Worm (Caenorhabditis elegans): ENCODE data around the gene efhd-1.

efhd-1 gene

DNA sequence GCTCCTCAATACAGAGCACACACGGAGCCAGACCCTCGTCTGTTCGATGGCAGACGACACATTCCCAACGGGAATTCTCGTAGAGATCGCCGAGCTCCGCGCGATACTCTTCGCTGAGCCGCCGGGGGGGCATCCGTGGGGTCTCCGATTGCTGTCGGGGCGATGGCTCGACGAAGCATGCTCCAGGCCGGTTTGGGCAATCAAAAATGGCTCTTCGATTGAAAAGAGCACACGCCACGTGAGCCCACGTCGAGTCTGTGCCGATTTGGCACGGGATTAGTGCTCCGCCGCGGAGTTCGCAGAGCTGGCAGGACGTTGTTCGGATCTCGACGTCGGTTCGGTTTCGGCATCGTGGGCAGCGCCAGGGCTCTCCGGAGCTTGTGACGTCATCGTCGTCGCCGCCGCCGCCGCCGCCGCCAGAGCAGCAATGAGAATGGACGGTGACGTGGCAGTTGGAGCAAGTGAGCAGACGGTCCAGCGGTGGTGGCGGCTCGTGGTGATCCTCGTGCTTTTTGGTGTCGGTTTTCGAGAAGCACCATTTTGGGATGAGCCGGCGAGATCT, 58.7 kb downstream of the efhd-1 start:
- no peak for TF ChIP-seq pes-1 (GFP tag; IDR thresholded peaks at IDR 0.05)
- TF ChIP-seq F13C5.2 (tag; optimal IDR thresholded peaks at IDR 0.05), result no peak
- no peak for TF ChIP-seq sea-1 (GFP tag; conservative IDR thresholded peaks at IDR 0.05)
- TF ChIP-seq aly-1 (tag; optimal IDR thresholded peaks at IDR 0.05), result no peak
- TF ChIP-seq hmbx-1 (tag; optimal IDR thresholded peaks at IDR 0.05), result no peak
- TF ChIP-seq ceh-13 (GFP tag; optimal IDR thresholded peaks at IDR 0.05), result no peak
- TF ChIP-seq B0310.2 (tag; optimal IDR thresholded peaks at IDR 0.05), result no peak
- no peak for TF ChIP-seq hnd-1 (tag; optimal IDR thresholded peaks at IDR 0.05)
- no peak for TF ChIP-seq ets-7 (tag; optimal IDR thresholded peaks at IDR 0.05)

Data from whole organism, early embryonic.